Fruit fly (Drosophila melanogaster) S2 (cell line): ENCODE measurements around the gene mira.

ENCODE experiments used
- CG8478 ChIP-seq: fragments of >200 bp; optimal IDR thresholded peaks from 2 replicates; lab custom pipeline; 2018
- CTCF ChIP-seq, 2 experiments: fragments of >200 bp; optimal IDR thresholded peaks; 2 replicates each; lab custom pipeline; 2018

dm6 chr3R:19911030-19911429 lies 23.9 kb downstream of the mira start:
- TF ChIP-seq CG8478 (lab: Kevin White, UChicago): no peak
- TF ChIP-seq CTCF (optimal IDR thresholded peaks at IDR 0.05; lab: Kevin White, UChicago): no peak
